Fruit fly (Drosophila melanogaster) Kc167 (cell line): ENCODE results near the gene mia.

Experiments
- Myc ChIP-seq: fragments of >200 bp; optimal IDR thresholded peaks from 2 replicates; lab custom pipeline; 2017; ENCODE audit warnings: missing external identifiers
- Sin3A ChIP-seq: fragments of >200 bp; optimal IDR thresholded peaks from 2 replicates; lab custom pipeline; 2018; ENCODE audit warnings: missing external identifiers
- h ChIP-seq: fragments of >200 bp; optimal IDR thresholded peaks from 3 replicates; lab custom pipeline; 2018; ENCODE audit warnings: missing external identifiers
- insv ChIP-seq: fragments of >200 bp; optimal IDR thresholded peaks from 3 replicates; lab custom pipeline; 2018; ENCODE audit warnings: missing external identifiers
- psq ChIP-seq: fragments of >200 bp; optimal IDR thresholded peaks from 2 replicates; lab custom pipeline; 2017; ENCODE audit warnings: missing external identifiers

dm6 chr3R:5523070-5523637, 27.8 kb downstream of the mia start, which contains the start of the genes CG43845 and Nmdar1:
- TF ChIP-seq insv (lab: Kevin White, UChicago) (no peak), h (lab: Kevin White, UChicago) (no peak), psq (no peak), Myc (lab: Kevin White, UChicago) (no peak), Sin3A (lab: Kevin White, UChicago) (no peak)
